Fruit fly (Drosophila melanogaster) whole organism, embryonic: Measurements from ENCODE around the gene spn-B.

Experiments used
- CG10543 ChIP-seq: fragments of 200-800 bp; sonication (Bioruptor generic); optimal IDR thresholded peaks from 3 replicates; lab custom pipeline; 2017; ENCODE audit warnings: missing biosample characterization, mild to moderate bottlenecking, missing genetic modification characterization, moderate library complexity
- CG12071 ChIP-seq: fragments of 200-800 bp; sonication (Bioruptor generic); optimal IDR thresholded peaks from 3 replicates; lab custom pipeline; 2018; ENCODE audit warnings: missing biosample characterization, mild to moderate bottlenecking, missing genetic modification characterization
- CG14014 ChIP-seq: fragments of 200-800 bp; sonication (Bioruptor generic); IDR thresholded peaks from 2 replicates; pipeline ENCODE4 v1.3.6; 2022; ENCODE audit warnings: missing biosample characterization, missing genetic modification characterization
- CG14050 ChIP-seq: fragments of 200-800 bp; sonication (Bioruptor generic); IDR thresholded peaks from 3 replicates; pipeline ENCODE4 v1.3.6; 2022; ENCODE audit warnings: missing biosample characterization, missing genetic modification characterization
- CG15269 ChIP-seq: fragments of 200-800 bp; sonication (Bioruptor generic); optimal IDR thresholded peaks from 2 replicates; lab custom pipeline; 2018; ENCODE audit warnings: missing biosample characterization, mild to moderate bottlenecking, missing genetic modification characterization, moderate library complexity
- CG15479 ChIP-seq: fragments of 200-800 bp; sonication (Bioruptor generic); optimal IDR thresholded peaks from 3 replicates; lab custom pipeline; 2019; ENCODE audit warnings: missing biosample characterization, mild to moderate bottlenecking, missing genetic modification characterization, moderate library complexity
- CG2129 ChIP-seq: fragments of 200-800 bp; sonication (Bioruptor generic); IDR thresholded peaks from 2 replicates; pipeline ENCODE4 v1.3.6; 2022; ENCODE audit warnings: missing biosample characterization, missing genetic modification characterization; ENCODE audit not compliant: partially characterized antibody
- CG2199 ChIP-seq: fragments of 200-800 bp; sonication (Bioruptor generic); IDR thresholded peaks from 3 replicates; pipeline ENCODE4 v1.3.6; 2022; ENCODE audit warnings: missing biosample characterization, missing genetic modification characterization
- CG2202 ChIP-seq: fragments of 200-800 bp; sonication (Bioruptor generic); optimal IDR thresholded peaks from 2 replicates; lab custom pipeline; 2018; ENCODE audit warnings: missing biosample characterization, mild to moderate bottlenecking, missing genetic modification characterization
- CG2712 ChIP-seq: fragments of 200-800 bp; optimal IDR thresholded peaks from 3 replicates; lab custom pipeline; 2019; ENCODE audit warnings: missing biosample characterization, mild to moderate bottlenecking, missing genetic modification characterization, moderate library complexity
- CG30431 ChIP-seq: fragments of 200-800 bp; sonication (Bioruptor generic); optimal IDR thresholded peaks from 2 replicates; lab custom pipeline; 2017; ENCODE audit warnings: missing biosample characterization, missing genetic modification characterization
- CG31365 ChIP-seq: fragments of 200-800 bp; sonication (Bioruptor generic); optimal IDR thresholded peaks from 2 replicates; lab custom pipeline; 2018; ENCODE audit warnings: missing biosample characterization, mild to moderate bottlenecking, missing genetic modification characterization
- CG32772 ChIP-seq: fragments of 200-800 bp; sonication (Bioruptor generic); IDR thresholded peaks from 2 replicates; pipeline ENCODE4 v1.3.6; 2022; ENCODE audit warnings: missing biosample characterization, missing genetic modification characterization
- CG3838 ChIP-seq: fragments of 200-800 bp; sonication (Bioruptor generic); optimal IDR thresholded peaks from 3 replicates; lab custom pipeline; 2016; ENCODE audit warnings: missing biosample characterization, missing genetic modification characterization
- CG4282 ChIP-seq: fragments of 200-800 bp; sonication (Bioruptor generic); optimal IDR thresholded peaks from 2 replicates; lab custom pipeline; 2016; ENCODE audit warnings: missing biosample characterization, missing genetic modification characterization
- CG4360 ChIP-seq: fragments of 200-800 bp; sonication (Bioruptor generic); IDR thresholded peaks from 2 replicates; pipeline ENCODE4 v1.3.6; 2022; ENCODE audit warnings: missing biosample characterization, missing genetic modification characterization
- CG8478 ChIP-seq: fragments of >200 bp; optimal IDR thresholded peaks from 2 replicates; lab custom pipeline; 2018
- CG8944 ChIP-seq: fragments of 200-800 bp; sonication (Bioruptor generic); optimal IDR thresholded peaks from 3 replicates; lab custom pipeline; 2016; ENCODE audit warnings: missing biosample characterization, missing genetic modification characterization
- CG9215 ChIP-seq: fragments of 200-800 bp; sonication (Bioruptor generic); IDR thresholded peaks from 2 replicates; pipeline ENCODE4 v1.3.6; 2022; ENCODE audit warnings: missing biosample characterization, missing genetic modification characterization
- D19B ChIP-seq: fragments of 200-800 bp; sonication (Bioruptor generic); optimal IDR thresholded peaks from 2 replicates; lab custom pipeline; 2017; ENCODE audit warnings: missing biosample characterization, mild to moderate bottlenecking, missing genetic modification characterization
- Dad ChIP-seq: fragments of 200-800 bp; sonication (Bioruptor generic); optimal IDR thresholded peaks from 3 replicates; lab custom pipeline; 2016; ENCODE audit warnings: missing biosample characterization, missing genetic modification characterization
- Dek ChIP-seq: fragments of 200-800 bp; sonication (Bioruptor generic); optimal IDR thresholded peaks from 3 replicates; lab custom pipeline; 2019; ENCODE audit warnings: missing biosample characterization, mild to moderate bottlenecking, missing genetic modification characterization, moderate library complexity
- Dp ChIP-seq: fragments of 200-800 bp; sonication (Bioruptor generic); optimal IDR thresholded peaks from 2 replicates; lab custom pipeline; 2018; ENCODE audit warnings: missing biosample characterization, mild to moderate bottlenecking, missing genetic modification characterization, moderate library complexity
- E2f2 ChIP-seq: fragments of 200-800 bp; sonication (Bioruptor generic); IDR thresholded peaks from 2 replicates; pipeline ENCODE4 v1.3.6; 2022; ENCODE audit warnings: missing biosample characterization, missing genetic modification characterization
- HHEX ChIP-seq: fragments of 200-800 bp; sonication (Bioruptor generic); optimal IDR thresholded peaks from 3 replicates; lab custom pipeline; 2017; ENCODE audit warnings: missing biosample characterization, mild to moderate bottlenecking, missing genetic modification characterization, missing genetic modification reagents
- Hr39 ChIP-seq: fragments of >200 bp; optimal IDR thresholded peaks from 2 replicates; lab custom pipeline; 2017
- MESR4 ChIP-seq: fragments of 200-800 bp; sonication (Bioruptor generic); optimal IDR thresholded peaks from 2 replicates; lab custom pipeline; 2018; ENCODE audit warnings: missing biosample characterization, mild to moderate bottlenecking, missing genetic modification characterization, moderate library complexity
- MTF-1 ChIP-seq: fragments of 200-800 bp; sonication (Bioruptor generic); optimal IDR thresholded peaks from 2 replicates; lab custom pipeline; 2018; ENCODE audit warnings: missing biosample characterization, mild to moderate bottlenecking, missing genetic modification characterization, borderline replicate concordance
- Max ChIP-seq: fragments of 200-800 bp; sonication (Bioruptor generic); optimal IDR thresholded peaks from 2 replicates; lab custom pipeline; 2016; ENCODE audit warnings: missing biosample characterization, mild to moderate bottlenecking, missing genetic modification characterization
- Med ChIP-seq: fragments of 200-800 bp; sonication (Bioruptor generic); peaks from one replicate; lab custom pipeline; 2016; ENCODE audit warnings: missing biosample characterization, missing genetic modification characterization, mild to moderate bottlenecking, inconsistent platforms, moderate library complexity
- NFAT ChIP-seq: fragments of 200-800 bp; sonication (Bioruptor generic); IDR thresholded peaks from 2 replicates; pipeline ENCODE4 v1.3.6; 2022; ENCODE audit warnings: missing biosample characterization, missing genetic modification characterization
- Pdp1 ChIP-seq, 2 experiments: fragments of 200-800 bp; sonication (Bioruptor generic); optimal IDR thresholded peaks; 3 replicates each; lab custom pipeline; 2016; ENCODE audit warnings: missing biosample characterization in 2 of 2, missing genetic modification characterization in 2 of 2, mild to moderate bottlenecking in 1 of 2, moderate library complexity in 1 of 2
- Sry-δ ChIP-seq: fragments of 200-800 bp; sonication (Bioruptor generic); optimal IDR thresholded peaks from 2 replicates; lab custom pipeline; 2016; ENCODE audit warnings: missing biosample characterization, missing genetic modification characterization
- YL-1 ChIP-seq: fragments of 200-800 bp; sonication (Bioruptor generic); optimal IDR thresholded peaks from 3 replicates; lab custom pipeline; 2017; ENCODE audit warnings: missing biosample characterization, mild to moderate bottlenecking, missing genetic modification characterization
- abd-A ChIP-seq: fragments of 200-800 bp; sonication (Bioruptor generic); optimal IDR thresholded peaks from 3 replicates; lab custom pipeline; 2019; ENCODE audit warnings: missing biosample characterization, mild to moderate bottlenecking, missing genetic modification characterization, moderate library complexity
- ase ChIP-seq: fragments of 200-800 bp; sonication (Bioruptor generic); IDR thresholded peaks from 3 replicates; pipeline ENCODE4 v1.3.6; 2022; ENCODE audit warnings: missing biosample characterization, missing genetic modification characterization
- chinmo ChIP-seq: fragments of 200-800 bp; sonication (Bioruptor generic); IDR thresholded peaks from 4 replicates; pipeline ENCODE4 v1.3.6; 2022; ENCODE audit warnings: missing biosample characterization, missing genetic modification characterization; ENCODE audit not compliant: partially characterized antibody
- chn ChIP-seq: fragments of 200-800 bp; sonication (Bioruptor generic); optimal IDR thresholded peaks from 2 replicates; lab custom pipeline; 2016; ENCODE audit warnings: missing biosample characterization, missing genetic modification characterization
- croc ChIP-seq: fragments of 200-800 bp; sonication (Bioruptor generic); conservative IDR thresholded peaks from 3 replicates; pipeline ENCODE4 v1.3.6; 2022; ENCODE audit warnings: missing biosample characterization, missing genetic modification characterization
- crol ChIP-seq: fragments of 200-800 bp; sonication (Bioruptor generic); IDR thresholded peaks from 2 replicates; pipeline ENCODE4 v1.3.6; 2022; ENCODE audit warnings: missing biosample characterization, missing genetic modification characterization
- nmo ChIP-seq: fragments of 200-800 bp; sonication (Bioruptor generic); optimal IDR thresholded peaks from 2 replicates; lab custom pipeline; 2018; ENCODE audit warnings: missing biosample characterization, mild to moderate bottlenecking, missing genetic modification characterization, moderate library complexity
- pho ChIP-seq: fragments of 200-800 bp; sonication (Bioruptor generic); optimal IDR thresholded peaks from 2 replicates; lab custom pipeline; 2016; ENCODE audit warnings: missing biosample characterization, missing genetic modification characterization
- rib ChIP-seq: fragments of 200-800 bp; sonication (Bioruptor generic); IDR thresholded peaks from 2 replicates; pipeline ENCODE4 v1.3.6; 2022; ENCODE audit warnings: missing biosample characterization, missing genetic modification characterization
- slp2 ChIP-seq: fragments of 200-800 bp; sonication (Bioruptor generic); optimal IDR thresholded peaks from 2 replicates; lab custom pipeline; 2016; ENCODE audit warnings: missing biosample characterization, missing genetic modification characterization
- so ChIP-seq: fragments of 200-800 bp; sonication (Bioruptor generic); IDR thresholded peaks from 3 replicates; pipeline ENCODE4 v1.3.6; 2022; ENCODE audit warnings: missing biosample characterization, missing genetic modification characterization
- stwl ChIP-seq: fragments of 200-800 bp; sonication (Bioruptor generic); optimal IDR thresholded peaks from 3 replicates; lab custom pipeline; 2018; ENCODE audit warnings: missing biosample characterization, mild to moderate bottlenecking, missing genetic modification characterization, moderate library complexity
- tna ChIP-seq: fragments of 200-800 bp; sonication (Bioruptor generic); IDR thresholded peaks from 2 replicates; pipeline ENCODE4 v1.3.6; 2022; ENCODE audit warnings: missing biosample characterization, missing genetic modification characterization; ENCODE audit not compliant: partially characterized antibody
- tx ChIP-seq: fragments of 200-800 bp; sonication (Bioruptor generic); optimal IDR thresholded peaks from 2 replicates; lab custom pipeline; 2016; ENCODE audit warnings: missing biosample characterization, missing genetic modification characterization

spn-B gene

DNA sequence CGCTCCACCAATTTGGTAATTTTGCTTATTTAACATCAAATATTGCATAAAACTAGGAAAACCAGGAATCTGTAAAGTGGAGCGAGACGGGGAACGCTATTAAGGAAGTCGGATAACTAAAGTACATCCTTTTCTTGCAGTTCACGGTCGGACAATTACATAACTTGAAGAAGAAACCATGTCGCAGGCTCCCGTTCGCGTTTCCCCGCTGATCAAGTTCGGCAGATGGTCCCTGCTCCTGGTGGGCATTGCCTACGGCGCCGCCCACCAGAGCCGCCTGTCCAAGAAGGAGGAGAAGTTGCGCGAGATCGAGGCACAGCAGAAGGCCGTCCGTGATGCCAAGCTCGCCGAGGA lies 761 bp upstream of the spn-B start:
- TF ChIP-seq so (GFP tag; lab: Robert Waterston, UW) = 0 out of 3 replicates have a peak, but pooled peaks have one; percentile 1
- TF ChIP-seq croc = 0 out of 3 replicates have a peak, but pooled peaks have one; percentile 0
- TF ChIP-seq CG12071 (GFP tag; lab: Kevin White, UChicago) = no peak
- no peak for TF ChIP-seq rib (GFP tag; lab: Robert Waterston, UW)
- no peak for TF ChIP-seq CG8478 (lab: Kevin White, UChicago)
- 0 out of 4 replicates have a peak, but pooled peaks have one; percentile 50 for TF ChIP-seq chinmo (GFP tag; lab: Robert Waterston, UW)
- TF ChIP-seq CG31365 (tag; lab: Kevin White, UChicago) = no peak
- TF ChIP-seq CG2129 (GFP tag; lab: Robert Waterston, UW) = 0 out of 2 replicates have a peak, but pooled peaks have one; percentile 4
- TF ChIP-seq tna = peak; percentile 49; the same call in 1 of the 2 replicates
- peak in 1 of 2 experiments; percentile 94 for TF ChIP-seq Pdp1 (GFP tag; optimal IDR thresholded peaks at IDR 0.05; lab: Kevin White, UChicago)
- TF ChIP-seq CG14014 (GFP tag; lab: Robert Waterston, UW) = no peak
- peak; percentile 59 for TF ChIP-seq MESR4
- no peak for TF ChIP-seq Hr39 (lab: Kevin White, UChicago)
- no peak for TF ChIP-seq CG2712 (tag; lab: Kevin White, UChicago)
- peak; percentile 17 for TF ChIP-seq YL-1 (GFP tag; lab: Kevin White, UChicago)
- no peak for TF ChIP-seq CG15269 (tag; lab: Kevin White, UChicago)
- no peak for TF ChIP-seq Dek (tag; lab: Kevin White, UChicago)
- TF ChIP-seq tx (GFP tag; lab: Kevin White, UChicago) = no peak
- TF ChIP-seq Sry-δ (GFP tag; lab: Kevin White, UChicago) = no peak

- TF ChIP-seq NFAT (GFP tag; lab: Robert Waterston, UW) (no peak), D19B (GFP tag; lab: Kevin White, UChicago) (peak; percentile 51), ase (GFP tag; lab: Robert Waterston, UW) (no peak), nmo (GFP tag; lab: Kevin White, UChicago) (no peak), HHEX (GFP tag; lab: Kevin White, UChicago) (no peak)
These were observed 1.7 kb downstream of the spn-B start for dm6 chr3R:14329549-14329948.

- peak; percentile 27; the same call in 1 of the 2 replicates for TF ChIP-seq CG9215 (GFP tag; lab: Robert Waterston, UW)
- peak; percentile 19 for TF ChIP-seq Dp
- TF ChIP-seq CG15479 (GFP tag; lab: Kevin White, UChicago) = no peak
- no peak for TF ChIP-seq Dad (GFP tag; lab: Kevin White, UChicago)
- no peak for TF ChIP-seq CG32772 (GFP tag; lab: Robert Waterston, UW)
- no peak for TF ChIP-seq chn
- no peak for TF ChIP-seq Max (GFP tag; lab: Kevin White, UChicago)
- peak; percentile 28 for TF ChIP-seq stwl (tag; lab: Kevin White, UChicago)
- peak; percentile 65; the same call in 1 of the 2 replicates for TF ChIP-seq CG4360
These were observed 2.8 kb downstream of the spn-B start for dm6 chr3R:14330654-14331053.

DNA sequence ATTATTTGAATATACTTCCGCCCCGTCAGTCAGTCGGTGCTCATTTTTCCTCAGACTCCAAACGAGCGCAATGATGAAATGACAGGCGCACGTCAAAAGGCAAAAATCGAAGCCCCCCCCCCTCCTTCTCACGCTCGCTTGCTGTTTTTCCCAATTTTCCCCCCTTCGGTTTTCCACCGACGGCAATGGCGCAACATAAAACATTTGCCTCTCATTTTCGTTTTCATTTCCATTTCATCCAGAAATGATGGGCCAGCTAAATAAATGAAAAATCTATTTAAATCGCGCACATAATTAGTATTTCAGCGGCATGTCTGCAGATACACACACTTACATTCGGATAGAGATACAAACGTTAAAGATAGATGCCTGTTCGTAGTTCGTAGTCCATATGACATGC lies 3.6 kb downstream of the spn-B start:
- TF ChIP-seq crol (GFP tag; lab: Robert Waterston, UW) (peak; percentile 77), CG10543 (GFP tag; lab: Kevin White, UChicago) (peak; percentile 25), pho (GFP tag; lab: Kevin White, UChicago) (no peak), slp2 (GFP tag; lab: Kevin White, UChicago) (no peak), tx (GFP tag; lab: Kevin White, UChicago) (no peak), CG30431 (GFP tag; lab: Kevin White, UChicago) (no peak), CG4282 (GFP tag; lab: Kevin White, UChicago) (no peak), CG3838 (GFP tag; lab: Kevin White, UChicago) (no peak), abd-A (peak; percentile 40), MTF-1 (GFP tag; lab: Kevin White, UChicago) (no peak), E2f2 (no peak), Med (peak; percentile 21), CG14050 (GFP tag; lab: Robert Waterston, UW) (no peak), CG8944 (GFP tag; lab: Kevin White, UChicago) (no peak), CG2199 (GFP tag; lab: Robert Waterston, UW) (no peak), CG2202 (tag; lab: Kevin White, UChicago) (no peak)
